Fruit fly (Drosophila melanogaster): Measurements from ENCODE around the gene narya.

narya gene

DNA sequence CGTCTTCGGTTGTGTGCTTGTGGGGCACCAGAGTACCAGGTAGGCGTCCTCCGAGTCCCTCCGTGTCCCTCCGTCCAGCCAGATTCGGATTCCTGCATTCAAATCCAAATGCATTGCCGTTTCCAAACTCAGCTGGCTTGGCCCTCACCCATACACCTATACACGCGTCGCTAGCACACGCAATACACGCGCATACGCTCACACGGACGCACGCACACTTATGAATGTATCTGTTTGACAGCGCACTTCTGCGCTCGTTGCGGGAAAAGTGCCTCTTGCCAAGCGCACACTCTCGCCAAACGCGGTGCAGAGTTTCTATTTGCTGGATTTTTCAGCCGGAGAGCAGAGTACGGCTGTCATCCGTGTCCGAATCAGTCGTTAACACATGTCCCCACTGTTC, 47.7 kb downstream of the narya start (continued):
- peak in 1 of 2 experiments; percentile 29 for TF ChIP-seq crp (GFP tag; optimal IDR thresholded peaks at IDR 0.05)
- TF ChIP-seq Pdp1 (GFP tag; optimal IDR thresholded peaks at IDR 0.05): peak in 1 of 2 experiments; percentile 4
- TF ChIP-seq Dref (GFP tag; IDR thresholded peaks at IDR 0.05): 0 out of 2 replicates have a peak, but pooled peaks have one; percentile 15
- TF ChIP-seq chm (GFP tag; IDR thresholded peaks at IDR 0.05): 0 out of 2 replicates have a peak, but pooled peaks have one; percentile 55
- no peak for TF ChIP-seq NFAT (GFP tag; IDR thresholded peaks at IDR 0.05)
- peak; percentile 63 for TF ChIP-seq CG15479 (GFP tag; optimal IDR thresholded peaks at IDR 0.05)
- 0 out of 2 replicates have a peak, but pooled peaks have one; percentile 14 for TF ChIP-seq sna (GFP tag; IDR thresholded peaks at IDR 0.05; ENCODE audit: partially characterized antibody)
- peak; percentile 42 for TF ChIP-seq MESR4 (GFP tag; optimal IDR thresholded peaks at IDR 0.05)
- TF ChIP-seq CG34422 (GFP tag; IDR thresholded peaks at IDR 0.05): peak; percentile 48; the same call in 1 of the 3 replicates
- TF ChIP-seq Bgb (GFP tag; IDR thresholded peaks at IDR 0.05; ENCODE audit: partially characterized antibody): peak; percentile 12; the same call in 1 of the 2 replicates
- peak; percentile 40 for TF ChIP-seq CG4617 (GFP tag; optimal IDR thresholded peaks at IDR 0.05; ENCODE audit: borderline replicate concordance)
- TF ChIP-seq CG1529 (GFP tag; optimal IDR thresholded peaks at IDR 0.05): no peak
- TF ChIP-seq Vsx1 (GFP tag; optimal IDR thresholded peaks at IDR 0.05): no peak
- peak; percentile 21 for TF ChIP-seq pzg (GFP tag; optimal IDR thresholded peaks at IDR 0.05)
- TF ChIP-seq CG6272 (GFP tag; IDR thresholded peaks at IDR 0.05): 0 out of 2 replicates have a peak, but pooled peaks have one; percentile 20
- TF ChIP-seq HmgZ (tag; optimal IDR thresholded peaks at IDR 0.05): peak; percentile 44
- peak; percentile 76 for TF ChIP-seq Adf1 (GFP tag; IDR thresholded peaks at IDR 0.05)
- TF ChIP-seq otp (GFP tag; IDR thresholded peaks at IDR 0.05): no peak
- TF ChIP-seq cg (GFP tag; optimal IDR thresholded peaks at IDR 0.05): peak; percentile 97
- TF ChIP-seq Awh (GFP tag; IDR thresholded peaks at IDR 0.05): no peak
